Fruit fly (Drosophila melanogaster) S2 (cell line): Measurements from ENCODE around the gene CG10802.

ENCODE experiments used
- CG8478 ChIP-seq: fragments of >200 bp; optimal IDR thresholded peaks from 2 replicates; lab custom pipeline; 2018
- CTCF ChIP-seq, 2 experiments: fragments of >200 bp; optimal IDR thresholded peaks; 2 replicates each; lab custom pipeline; 2018

DNA sequence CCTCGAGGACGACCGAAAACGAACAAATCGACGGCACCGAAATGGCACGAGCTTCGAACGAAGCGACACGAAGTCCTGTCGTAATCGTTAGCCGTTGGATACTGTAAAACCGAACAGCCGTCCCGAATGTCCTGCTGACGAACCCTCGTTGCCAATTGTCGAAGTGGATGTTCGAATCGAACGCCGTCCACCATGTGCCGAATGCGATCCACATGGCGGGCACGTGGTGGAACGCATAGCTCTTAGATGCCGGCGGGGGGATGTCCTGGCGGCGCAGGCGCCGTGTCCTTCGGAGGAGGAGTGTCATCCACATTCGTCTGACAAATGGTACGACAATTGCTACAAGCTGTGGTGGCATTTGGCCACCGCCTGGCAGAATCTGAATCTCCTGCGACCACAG, 47.9 kb downstream of the CG10802 start:
- TF ChIP-seq CTCF (optimal IDR thresholded peaks at IDR 0.05; lab: Kevin White, UChicago), result no peak
- TF ChIP-seq CG8478 (lab: Kevin White, UChicago), result no peak
